Fruit fly (Drosophila melanogaster): ENCODE data around the gene CG10680.

The CG10680 gene

dm6 chr2L:19930102-19930501, 33.8 kb upstream of the CG10680 start (continued):
- TF ChIP-seq exex (tag; optimal IDR thresholded peaks at IDR 0.05) (peak; percentile 6), knrl (GFP tag; IDR thresholded peaks at IDR 0.05; ENCODE audit: partially characterized antibody) (no peak), Sox100B (GFP tag; optimal IDR thresholded peaks at IDR 0.05) (peak; percentile 43), CG13287 (GFP tag; IDR thresholded peaks at IDR 0.05; ENCODE audit: partially characterized antibody) (no peak), Med (GFP tag) (peak; percentile 64), sqz (GFP tag; optimal IDR thresholded peaks at IDR 0.05) (peak; percentile 2), CG8388 (GFP tag; optimal IDR thresholded peaks at IDR 0.05) (peak; percentile 15), Xrp1 (GFP tag; IDR thresholded peaks at IDR 0.05) (peak; percentile 48; the same call in 1 of the 2 replicates), Stat92E (GFP tag; optimal IDR thresholded peaks at IDR 0.05) (no peak), CG12391 (tag; optimal IDR thresholded peaks at IDR 0.05) (peak; percentile 53), stwl (tag; optimal IDR thresholded peaks at IDR 0.05) (no peak), vnd (GFP tag; IDR thresholded peaks at IDR 0.05; ENCODE audit: partially characterized antibody) (no peak), gce (GFP tag; IDR thresholded peaks at IDR 0.05) (no peak), gro (GFP tag; optimal IDR thresholded peaks at IDR 0.05) (no peak), Drgx (GFP tag; IDR thresholded peaks at IDR 0.05) (peak; percentile 14; the same call in 1 of the 2 replicates), slbo (GFP tag; IDR thresholded peaks at IDR 0.05) (peak; percentile 53), Pdp1 (GFP tag; optimal IDR thresholded peaks at IDR 0.05) (no peak), CG10431 (GFP tag; optimal IDR thresholded peaks at IDR 0.05) (no peak), lilli (GFP tag; optimal IDR thresholded peaks at IDR 0.05) (peak; percentile 16), otp (GFP tag; IDR thresholded peaks at IDR 0.05) (no peak), Bgb (GFP tag; IDR thresholded peaks at IDR 0.05; ENCODE audit: partially characterized antibody) (no peak), esg (GFP tag; conservative IDR thresholded peaks at IDR 0.05) (0 out of 2 replicates have a peak, but pooled peaks have one; percentile 20), repo (GFP tag; optimal IDR thresholded peaks at IDR 0.05) (no peak), HLH4C (GFP tag; IDR thresholded peaks at IDR 0.05; ENCODE audit: partially characterized antibody) (no peak), CG18011 (GFP tag; optimal IDR thresholded peaks at IDR 0.05) (no peak), az2 (GFP tag; optimal IDR thresholded peaks at IDR 0.05) (peak; percentile 33), kay (GFP tag; optimal IDR thresholded peaks at IDR 0.05) (no peak), row (GFP tag; IDR thresholded peaks at IDR 0.05) (peak; percentile 65), Xbp1 (GFP tag; optimal IDR thresholded peaks at IDR 0.05) (peak; percentile 48), CG13894 (tag; optimal IDR thresholded peaks at IDR 0.05) (peak; percentile 31), rib (GFP tag; IDR thresholded peaks at IDR 0.05) (no peak), mirr (GFP tag; optimal IDR thresholded peaks at IDR 0.05) (no peak), CG8089 (GFP tag; optimal IDR thresholded peaks at IDR 0.05) (no peak), CG4328 (GFP tag; optimal IDR thresholded peaks at IDR 0.05) (no peak), CG1602 (GFP tag; optimal IDR thresholded peaks at IDR 0.05) (peak; percentile 21), ERR (GFP tag; optimal IDR thresholded peaks at IDR 0.05) (no peak), CG16815 (GFP tag; optimal IDR thresholded peaks at IDR 0.05) (peak; percentile 15), NfI (GFP tag; optimal IDR thresholded peaks at IDR 0.05) (peak; percentile 42), sc (optimal IDR thresholded peaks at IDR 0.05) (no peak), sc (GFP tag; optimal IDR thresholded peaks at IDR 0.05) (no peak), B-H1 (GFP tag; IDR thresholded peaks at IDR 0.05) (peak; percentile 33; the same call in 2 of the 3 replicates), CG32767 (GFP tag; IDR thresholded peaks at IDR 0.05) (no peak), nerfin-1 (tag; optimal IDR thresholded peaks at IDR 0.05) (no peak), Tbp (GFP tag; optimal IDR thresholded peaks at IDR 0.05) (no peak), Hmr (GFP tag; optimal IDR thresholded peaks at IDR 0.05) (peak; percentile 62), z (GFP tag; IDR thresholded peaks at IDR 0.05) (no peak), slp2 (GFP tag; optimal IDR thresholded peaks at IDR 0.05) (no peak), Mad (GFP tag; optimal IDR thresholded peaks at IDR 0.05) (no peak), sna (GFP tag; IDR thresholded peaks at IDR 0.05; ENCODE audit: partially characterized antibody) (no peak), HmgD (GFP tag; optimal IDR thresholded peaks at IDR 0.05) (no peak), pnt (GFP tag; optimal IDR thresholded peaks at IDR 0.05) (no peak)

Measured in whole organism, embryonic.